Worm (Caenorhabditis elegans) whole organism, L2 larva: ENCODE data around the gene F54F2.14.
A peak's percentile ranks its signal among the peaks of the same experiment; 100 is the strongest.

Source experiments
- F13H6.1 ChIP-seq: sonication (generic microtip); optimal IDR thresholded peaks from 2 replicates; lab custom pipeline; 2016; ENCODE audit warnings: missing genetic modification characterization, missing compliant biosample characterization
- R02D3.7 ChIP-seq: fragments of 150-350 bp; optimal IDR thresholded peaks from 2 replicates; lab custom pipeline; 2014; ENCODE audit warnings: missing biosample characterization, missing genetic modification characterization
- Y55F3AM.14 ChIP-seq: fragments of 200-800 bp; sonication (Bioruptor generic); optimal IDR thresholded peaks from 2 replicates; lab custom pipeline; 2018; ENCODE audit warnings: mild to moderate bottlenecking, missing genetic modification characterization, missing compliant biosample characterization
- ZK546.5 ChIP-seq: sonication (generic microtip); optimal IDR thresholded peaks from 2 replicates; lab custom pipeline; 2017; ENCODE audit warnings: missing biosample characterization, missing genetic modification characterization
- alr-1 ChIP-seq: fragments of 150-350 bp; optimal IDR thresholded peaks from 2 replicates; lab custom pipeline; 2014; ENCODE audit warnings: missing biosample characterization, missing genetic modification characterization
- aly-2 ChIP-seq: fragments of 150-350 bp; optimal IDR thresholded peaks from 2 replicates; lab custom pipeline; 2014; ENCODE audit warnings: missing biosample characterization, missing genetic modification characterization
- ama-1 ChIP-seq: fragments of 150-350 bp; optimal IDR thresholded peaks from 2 replicates; lab custom pipeline; 2018; ENCODE audit warnings: inconsistent platforms
- blmp-1 ChIP-seq: sonication (generic microtip); optimal IDR thresholded peaks from 2 replicates; lab custom pipeline; 2017; ENCODE audit warnings: missing genetic modification characterization, mild to moderate bottlenecking, missing compliant biosample characterization, antibody characterized with exemption, moderate library complexity; ENCODE audit not compliant: insufficient read depth
- ceh-16 ChIP-seq: fragments of 150-350 bp; optimal IDR thresholded peaks from 2 replicates; lab custom pipeline; 2014; ENCODE audit warnings: missing biosample characterization, missing genetic modification characterization
- ceh-82 ChIP-seq: fragments of 150-350 bp; optimal IDR thresholded peaks from 2 replicates; lab custom pipeline; 2014; ENCODE audit warnings: missing biosample characterization, missing genetic modification characterization
- crh-2 ChIP-seq: sonication (generic microtip); optimal IDR thresholded peaks from 2 replicates; lab custom pipeline; 2017; ENCODE audit warnings: missing biosample characterization, missing genetic modification characterization
- dmd-4 ChIP-seq: sonication (generic microtip); optimal IDR thresholded peaks from 2 replicates; lab custom pipeline; 2017; ENCODE audit warnings: missing biosample characterization, missing genetic modification characterization
- egl-27 ChIP-seq: sonication (generic microtip); optimal IDR thresholded peaks from 3 replicates; lab custom pipeline; 2017; ENCODE audit warnings: missing biosample characterization, missing genetic modification reagents, missing genetic modification characterization
- elt-1 ChIP-seq: fragments of 150-350 bp; optimal IDR thresholded peaks from 2 replicates; lab custom pipeline; 2014; ENCODE audit warnings: missing biosample characterization, missing genetic modification characterization
- elt-3 ChIP-seq: sonication (generic microtip); optimal IDR thresholded peaks from 2 replicates; lab custom pipeline; 2017; ENCODE audit warnings: missing biosample characterization, missing genetic modification characterization
- fos-1 ChIP-seq: fragments of 150-350 bp; optimal IDR thresholded peaks from 2 replicates; lab custom pipeline; 2014; ENCODE audit warnings: missing biosample characterization, missing genetic modification characterization
- gmeb-1 ChIP-seq: fragments of 150-350 bp; optimal IDR thresholded peaks from 2 replicates; lab custom pipeline; 2014; ENCODE audit warnings: missing biosample characterization, missing genetic modification characterization
- lin-11 ChIP-seq: fragments of 150-350 bp; sonication (generic microtip); optimal IDR thresholded peaks from 2 replicates; lab custom pipeline; 2014; ENCODE audit warnings: missing biosample characterization, missing genetic modification characterization, inconsistent platforms, mixed read lengths
- lin-13 ChIP-seq: fragments of 150-350 bp; optimal IDR thresholded peaks from 2 replicates; lab custom pipeline; 2014; ENCODE audit warnings: missing biosample characterization, missing genetic modification reagents, missing genetic modification characterization
- lin-39 ChIP-seq: fragments of 150-350 bp; optimal IDR thresholded peaks from 2 replicates; lab custom pipeline; 2014; ENCODE audit warnings: missing biosample characterization, missing genetic modification reagents, missing genetic modification characterization
- lsy-2 ChIP-seq, 2 experiments: fragments of 150-350 bp in 1 of 2; sonication (generic microtip) in 1 of 2; optimal IDR thresholded peaks; 2 replicates each; lab custom pipeline; 2014 to 2017; ENCODE audit warnings: missing biosample characterization in 2 of 2, missing genetic modification characterization in 2 of 2
- mab-5 ChIP-seq: fragments of 150-350 bp; optimal IDR thresholded peaks from 2 replicates; lab custom pipeline; 2014; ENCODE audit warnings: missing biosample characterization, missing genetic modification characterization
- mbf-1 ChIP-seq: sonication (generic microtip); optimal IDR thresholded peaks from 2 replicates; lab custom pipeline; 2017; ENCODE audit warnings: missing biosample characterization, missing genetic modification characterization
- mdl-1 ChIP-seq, 2 experiments: fragments of 150-350 bp in 1 of 2; sonication (generic microtip) in 1 of 2; optimal IDR thresholded peaks; 2 replicates each; lab custom pipeline; 2017; ENCODE audit warnings: missing biosample characterization in 2 of 2, missing genetic modification characterization in 2 of 2
- nhr-11 ChIP-seq: fragments of 150-350 bp; optimal IDR thresholded peaks from 2 replicates; lab custom pipeline; 2014; ENCODE audit warnings: missing biosample characterization, missing genetic modification characterization
- nhr-12 ChIP-seq: fragments of 150-350 bp; optimal IDR thresholded peaks from 2 replicates; lab custom pipeline; 2014; ENCODE audit warnings: missing biosample characterization, missing genetic modification characterization
- nhr-129 ChIP-seq: fragments of 150-350 bp; optimal IDR thresholded peaks from 2 replicates; lab custom pipeline; 2014; ENCODE audit warnings: missing biosample characterization, missing genetic modification characterization
- nhr-21 ChIP-seq: fragments of 150-350 bp; optimal IDR thresholded peaks from 2 replicates; lab custom pipeline; 2014; ENCODE audit warnings: missing biosample characterization, missing genetic modification characterization
- nhr-23 ChIP-seq: fragments of 150-350 bp; optimal IDR thresholded peaks from 2 replicates; lab custom pipeline; 2014; ENCODE audit warnings: missing biosample characterization, missing genetic modification reagents, missing genetic modification characterization
- nhr-237 ChIP-seq: fragments of 150-350 bp; optimal IDR thresholded peaks from 2 replicates; lab custom pipeline; 2014; ENCODE audit warnings: missing biosample characterization, missing genetic modification characterization
- nhr-25 ChIP-seq: fragments of 150-350 bp; sonication (generic microtip); optimal IDR thresholded peaks from 3 replicates; lab custom pipeline; 2014; ENCODE audit warnings: missing biosample characterization, missing genetic modification characterization
- nhr-6 ChIP-seq: fragments of 150-350 bp; optimal IDR thresholded peaks from 2 replicates; lab custom pipeline; 2014; ENCODE audit warnings: missing biosample characterization, missing genetic modification characterization
- nhr-77 ChIP-seq: fragments of 150-350 bp; optimal IDR thresholded peaks from 2 replicates; lab custom pipeline; 2014; ENCODE audit warnings: missing biosample characterization, missing genetic modification characterization
- peb-1 ChIP-seq: fragments of 150-350 bp; optimal IDR thresholded peaks from 2 replicates; lab custom pipeline; 2014; ENCODE audit warnings: missing biosample characterization, missing genetic modification characterization
- sem-4 ChIP-seq: fragments of 150-350 bp; optimal IDR thresholded peaks from 2 replicates; lab custom pipeline; 2014; ENCODE audit warnings: missing biosample characterization, missing genetic modification reagents, missing genetic modification characterization
- skn-1 ChIP-seq: sonication (generic microtip); optimal IDR thresholded peaks from 2 replicates; lab custom pipeline; 2017; ENCODE audit warnings: missing biosample characterization, missing genetic modification characterization
- sma-3 ChIP-seq: sonication (generic microtip); optimal IDR thresholded peaks from 2 replicates; lab custom pipeline; 2016; ENCODE audit warnings: missing genetic modification reagents, missing genetic modification characterization, missing compliant biosample characterization
- sma-9 ChIP-seq, 2 experiments: fragments of 150-350 bp in 1 of 2; sonication (generic microtip) in 1 of 2; optimal IDR thresholded peaks; 2 replicates each; lab custom pipeline; 2014 to 2016; ENCODE audit warnings: missing genetic modification characterization in 2 of 2, mild to moderate bottlenecking in 1 of 2, missing biosample characterization in 1 of 2, missing compliant biosample characterization in 1 of 2, missing genetic modification reagents in 1 of 2, moderate library complexity in 1 of 2
- snpc-4 ChIP-seq: fragments of 150-350 bp; optimal IDR thresholded peaks from 2 replicates; lab custom pipeline; 2014; ENCODE audit warnings: missing biosample characterization, missing genetic modification characterization
- unc-62 ChIP-seq: fragments of 150-350 bp; optimal IDR thresholded peaks from 2 replicates; lab custom pipeline; 2014; ENCODE audit warnings: missing biosample characterization, missing genetic modification reagents, missing genetic modification characterization
- zag-1 ChIP-seq: fragments of 150-350 bp; optimal IDR thresholded peaks from 2 replicates; lab custom pipeline; 2014; ENCODE audit warnings: missing biosample characterization, missing genetic modification characterization
- ztf-1 ChIP-seq: fragments of 200-800 bp; sonication (Bioruptor generic); conservative IDR thresholded peaks from 2 replicates; pipeline ENCODE4 v1.3.6; 2022; ENCODE audit warnings: missing genetic modification characterization, missing compliant biosample characterization
- ztf-4 ChIP-seq: fragments of 150-350 bp; optimal IDR thresholded peaks from 2 replicates; lab custom pipeline; 2014; ENCODE audit warnings: missing biosample characterization, missing genetic modification characterization

The F54F2.14 gene

ce11 chrIII:8792251-8792650 lies 905 bp downstream of the F54F2.14 start, which contains the start of gene ztf-1:
TSS of gene ztf-1 (minus strand) at chrIII:8792351.
- TF ChIP-seq mab-5 (tag; lab: Kevin White, UChicago) (no peak), nhr-23 (tag; lab: Kevin White, UChicago) (no peak), dmd-4 (tag; lab: Kevin White, UChicago) (no peak), blmp-1 (tag; lab: Kevin White, UChicago) (no peak), zag-1 (tag; lab: Kevin White, UChicago) (no peak), peb-1 (tag; lab: Kevin White, UChicago) (no peak), fos-1 (tag; lab: Kevin White, UChicago) (no peak), egl-27 (no peak), gmeb-1 (tag; lab: Kevin White, UChicago) (no peak), nhr-129 (tag; lab: Kevin White, UChicago) (no peak), ama-1 (lab: Kevin White, UChicago) (no peak), elt-1 (no peak), snpc-4 (tag; lab: Kevin White, UChicago) (no peak), mdl-1 (tag; optimal IDR thresholded peaks at IDR 0.05; lab: Kevin White, UChicago) (no peak), alr-1 (tag; lab: Kevin White, UChicago) (no peak)

DNA sequence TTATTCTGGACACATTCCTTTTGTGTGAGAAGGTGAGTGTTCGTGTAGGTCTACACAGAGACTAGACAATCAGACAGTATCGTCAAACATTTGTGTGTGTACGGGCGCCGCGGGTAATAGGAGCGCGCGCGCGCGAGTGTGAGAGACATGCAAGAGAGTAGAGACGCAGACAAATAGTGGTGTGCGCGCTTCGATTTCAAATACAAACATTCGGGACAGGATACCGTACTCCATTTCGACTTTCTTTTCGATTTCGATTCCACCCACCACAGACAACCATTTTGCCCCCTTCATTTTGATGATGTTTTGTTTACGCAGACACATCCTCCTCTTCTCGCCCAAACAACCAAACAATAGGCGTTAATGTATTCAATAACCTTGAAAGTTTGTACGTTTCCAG lies 3.4 kb downstream of the F54F2.14 start:
- TF ChIP-seq ceh-82 (tag; lab: Kevin White, UChicago) (no peak), crh-2 (peak; percentile 35), ZK546.5 (tag; lab: Kevin White, UChicago) (no peak), nhr-23 (tag; lab: Kevin White, UChicago) (no peak), nhr-11 (no peak), nhr-21 (peak; percentile 45), nhr-129 (tag; lab: Kevin White, UChicago) (peak; percentile 85), sem-4 (peak; percentile 86), egl-27 (peak; percentile 74), elt-1 (no peak), F13H6.1 (tag; lab: Kevin White, UChicago) (peak; percentile 93), lsy-2 (tag; optimal IDR thresholded peaks at IDR 0.05; lab: Kevin White, UChicago) (peak; percentile 13 to 77), lin-11 (tag; lab: Kevin White, UChicago) (peak; percentile 37), peb-1 (tag; lab: Kevin White, UChicago) (peak; percentile 45), fos-1 (tag; lab: Kevin White, UChicago) (peak; percentile 80), lin-39 (no peak), aly-2 (tag; lab: Kevin White, UChicago) (no peak), alr-1 (tag; lab: Kevin White, UChicago) (no peak), skn-1 (tag; lab: Kevin White, UChicago) (no peak), R02D3.7 (tag; lab: Kevin White, UChicago) (no peak), nhr-237 (no peak), blmp-1 (tag; lab: Kevin White, UChicago) (peak; percentile 92), sma-3 (GFP tag; lab: Kevin White, UChicago) (peak; percentile 77), ceh-16 (tag; lab: Kevin White, UChicago) (peak; percentile 91), mdl-1 (tag; optimal IDR thresholded peaks at IDR 0.05; lab: Kevin White, UChicago) (peak; percentile 67 to 70), ztf-1 (GFP tag; lab: Robert Waterston, UW) (no peak), ama-1 (lab: Kevin White, UChicago) (no peak), elt-3 (tag; lab: Kevin White, UChicago) (no peak), zag-1 (tag; lab: Kevin White, UChicago) (no peak), mbf-1 (tag; lab: Kevin White, UChicago) (no peak), nhr-77 (tag; lab: Kevin White, UChicago) (no peak), nhr-12 (no peak), snpc-4 (tag; lab: Kevin White, UChicago) (no peak), lin-13 (GFP tag; lab: Kevin White, UChicago) (peak; percentile 64), gmeb-1 (tag; lab: Kevin White, UChicago) (peak; percentile 70), Y55F3AM.14 (peak; percentile 6), nhr-25 (tag; lab: Kevin White, UChicago) (peak; percentile 79), sma-9 (GFP tag; optimal IDR thresholded peaks at IDR 0.05; lab: Kevin White, UChicago) (peak; percentile 91), sma-9 (tag; optimal IDR thresholded peaks at IDR 0.05; lab: Kevin White, UChicago) (no peak), unc-62 (GFP tag; lab: Kevin White, UChicago) (no peak), ztf-4 (tag; lab: Kevin White, UChicago) (peak; percentile 11), nhr-6 (tag; lab: Kevin White, UChicago) (no peak)
- TF ChIP-seq, all 48 proteins: peak for 20
